Worm (Caenorhabditis elegans) whole organism, L4 larva: ENCODE measurements around the gene F49H12.2.
"Not testable (repeated sequence)": the region's sequence is repeated elsewhere in the genome, so short reads cannot be mapped to it uniquely, and the experiment has no call there.

Source experiments
- D1046.2 ChIP-seq: fragments of 200-800 bp; sonication (Bioruptor generic); IDR thresholded peaks from 2 replicates; pipeline ENCODE4 v1.3.6; 2022; ENCODE audit warnings: missing genetic modification characterization, missing compliant biosample characterization
- F26F4.8 ChIP-seq: fragments of 200-800 bp; sonication (Bioruptor generic); conservative IDR thresholded peaks from 2 replicates; pipeline ENCODE4 v1.3.6; 2022; ENCODE audit warnings: missing genetic modification characterization, missing compliant biosample characterization
- T20F7.1 ChIP-seq: fragments of 200-800 bp; sonication (Bioruptor generic); optimal IDR thresholded peaks from 2 replicates; lab custom pipeline; 2018; ENCODE audit warnings: mild to moderate bottlenecking, missing genetic modification characterization, missing compliant biosample characterization
- Y105C5A.15 ChIP-seq: fragments of 200-800 bp; sonication (Bioruptor generic); IDR thresholded peaks from 2 replicates; pipeline ENCODE4 v1.3.6; 2022; ENCODE audit warnings: missing genetic modification characterization, missing compliant biosample characterization
- Y48G9A.11 ChIP-seq: fragments of 200-800 bp; sonication (Bioruptor generic); IDR thresholded peaks from 2 replicates; pipeline ENCODE4 v1.3.6; 2022; ENCODE audit warnings: missing genetic modification reagents, missing genetic modification characterization, missing compliant biosample characterization
- Y75B8A.6 ChIP-seq: fragments of 200-800 bp; sonication (Bioruptor generic); IDR thresholded peaks from 2 replicates; pipeline ENCODE4 v1.3.6; 2022; ENCODE audit warnings: missing genetic modification reagents, missing genetic modification characterization, missing compliant biosample characterization
- ZK337.2 ChIP-seq: fragments of 200-800 bp; sonication (Bioruptor generic); IDR thresholded peaks from 2 replicates; pipeline ENCODE4 v1.3.6; 2022; ENCODE audit warnings: missing genetic modification reagents, missing genetic modification characterization, missing compliant biosample characterization
- aly-2 ChIP-seq: sonication (generic microtip); optimal IDR thresholded peaks from 2 replicates; lab custom pipeline; 2018; ENCODE audit warnings: missing biosample characterization, missing genetic modification characterization
- arid-1 ChIP-seq: fragments of 200-800 bp; sonication (Bioruptor generic); conservative IDR thresholded peaks from 2 replicates; pipeline ENCODE4 v1.3.6; 2022; ENCODE audit warnings: missing genetic modification reagents, missing genetic modification characterization, missing compliant biosample characterization
- ctbp-1 ChIP-seq: fragments of 200-800 bp; sonication (Bioruptor generic); IDR thresholded peaks from 2 replicates; pipeline ENCODE4 v1.3.6; 2022; ENCODE audit warnings: missing genetic modification reagents, missing genetic modification characterization, missing compliant biosample characterization
- daf-16 ChIP-seq, 3 experiments: sonication (generic microtip); optimal IDR thresholded peaks; 2 replicates each; lab custom pipeline; 2016 to 2017; ENCODE audit warnings: missing genetic modification characterization in 3 of 3, missing genetic modification reagents in 3 of 3, mild to moderate bottlenecking in 2 of 3, missing compliant biosample characterization in 2 of 3, missing biosample characterization in 1 of 3, moderate library complexity in 1 of 3
- dmd-6 ChIP-seq: fragments of 200-800 bp; sonication (Bioruptor generic); IDR thresholded peaks from 2 replicates; pipeline ENCODE4 v1.3.6; 2022; ENCODE audit warnings: missing genetic modification reagents, missing genetic modification characterization, missing compliant biosample characterization
- dmd-8 ChIP-seq: fragments of 200-800 bp; sonication (Bioruptor generic); IDR thresholded peaks from 2 replicates; pipeline ENCODE4 v1.3.6; 2022; ENCODE audit warnings: missing genetic modification characterization, missing compliant biosample characterization
- dmd-9 ChIP-seq: fragments of 200-800 bp; sonication (Bioruptor generic); IDR thresholded peaks from 2 replicates; pipeline ENCODE4 v1.3.6; 2022; ENCODE audit warnings: missing genetic modification reagents, missing genetic modification characterization, missing compliant biosample characterization
- dve-1 ChIP-seq: sonication (generic microtip); optimal IDR thresholded peaks from 2 replicates; lab custom pipeline; 2017; ENCODE audit warnings: antibody characterized with exemption, mild to moderate bottlenecking, missing genetic modification characterization, missing compliant biosample characterization; ENCODE audit not compliant: insufficient read depth
- egl-43 ChIP-seq: fragments of 200-800 bp; sonication (Bioruptor generic); IDR thresholded peaks from 2 replicates; pipeline ENCODE4 v1.3.6; 2022; ENCODE audit warnings: missing genetic modification reagents, missing genetic modification characterization, missing compliant biosample characterization
- fkh-10 ChIP-seq: fragments of 150-350 bp; optimal IDR thresholded peaks from 2 replicates; lab custom pipeline; 2014; ENCODE audit warnings: missing biosample characterization, missing genetic modification reagents, missing genetic modification characterization
- gei-8 ChIP-seq: fragments of 200-800 bp; sonication (Bioruptor generic); optimal IDR thresholded peaks from 2 replicates; lab custom pipeline; 2018; ENCODE audit warnings: mild to moderate bottlenecking, missing genetic modification characterization, missing compliant biosample characterization
- lim-7 ChIP-seq: fragments of 200-800 bp; sonication (Bioruptor generic); IDR thresholded peaks from 2 replicates; pipeline ENCODE4 v1.3.6; 2022; ENCODE audit warnings: missing genetic modification characterization, missing compliant biosample characterization
- lin-1 ChIP-seq: fragments of 200-800 bp; sonication (Bioruptor generic); IDR thresholded peaks from 2 replicates; pipeline ENCODE4 v1.3.6; 2022; ENCODE audit warnings: missing genetic modification reagents, missing genetic modification characterization, missing compliant biosample characterization
- madf-5 ChIP-seq, 2 experiments: fragments of 200-800 bp; sonication (Bioruptor generic); IDR thresholded peaks; 2 replicates each; pipeline ENCODE4 v1.3.6; 2022; ENCODE audit warnings: missing compliant biosample characterization in 2 of 2, missing genetic modification characterization in 2 of 2
- madf-9 ChIP-seq: fragments of 200-800 bp; sonication (Bioruptor generic); conservative IDR thresholded peaks from 2 replicates; pipeline ENCODE4 v1.3.6; 2022; ENCODE audit warnings: missing genetic modification reagents, missing genetic modification characterization, missing compliant biosample characterization
- mdt-29 ChIP-seq: fragments of 200-800 bp; sonication (Bioruptor generic); IDR thresholded peaks from 2 replicates; pipeline ENCODE4 v1.3.6; 2022; ENCODE audit warnings: missing genetic modification reagents, missing genetic modification characterization, missing compliant biosample characterization
- nhr-6 ChIP-seq: fragments of 150-350 bp; optimal IDR thresholded peaks from 2 replicates; lab custom pipeline; 2014; ENCODE audit warnings: missing biosample characterization, missing genetic modification characterization
- pha-4 ChIP-seq, 2 experiments: fragments of 150-350 bp in 1 of 2; fragments of 200-800 bp in 1 of 2; sonication (Bioruptor generic) in 1 of 2; IDR thresholded peaks in 1 of 2; optimal IDR thresholded peaks in 1 of 2; 2 replicates each; pipeline versions ENCODE4 v1.3.6 to Lab custom; 2014 to 2022; ENCODE audit warnings: missing genetic modification characterization in 2 of 2, missing genetic modification reagents in 2 of 2, missing biosample characterization in 1 of 2, missing compliant biosample characterization in 1 of 2
- pqm-1 ChIP-seq: sonication (generic microtip); optimal IDR thresholded peaks from 2 replicates; lab custom pipeline; 2017; ENCODE audit warnings: missing biosample characterization, missing genetic modification characterization
- set-16 ChIP-seq: fragments of 200-800 bp; sonication (Bioruptor generic); IDR thresholded peaks from 2 replicates; pipeline ENCODE4 v1.3.6; 2022; ENCODE audit warnings: missing genetic modification reagents, missing genetic modification characterization, missing compliant biosample characterization
- snpc-1.2 ChIP-seq: fragments of 200-800 bp; sonication (Bioruptor generic); IDR thresholded peaks from 2 replicates; pipeline ENCODE4 v1.3.6; 2022; ENCODE audit warnings: missing genetic modification reagents, missing genetic modification characterization, missing compliant biosample characterization
- snpc-4 ChIP-seq: fragments of 150-350 bp; optimal IDR thresholded peaks from 2 replicates; lab custom pipeline; 2014; ENCODE audit warnings: missing biosample characterization, missing genetic modification characterization
- tra-1 ChIP-seq: fragments of 200-800 bp; sonication (Bioruptor generic); IDR thresholded peaks from 2 replicates; pipeline ENCODE4 v1.3.6; 2022; ENCODE audit warnings: missing genetic modification reagents, missing genetic modification characterization, missing compliant biosample characterization
- unc-62 ChIP-seq, 3 experiments: fragments of 150-350 bp in 1 of 3; sonication (generic microtip); optimal IDR thresholded peaks in 2 of 3; peaks in 1 of 3; 1 replicate in 1 of 3; 2 replicates in 2 of 3; lab custom pipeline; 2014 to 2017; ENCODE audit warnings: missing biosample characterization in 3 of 3, missing genetic modification characterization in 3 of 3, missing genetic modification reagents in 3 of 3, missing genotype in 1 of 3
- vab-7 ChIP-seq: fragments of 200-800 bp; sonication (Bioruptor generic); IDR thresholded peaks from 2 replicates; pipeline ENCODE4 v1.3.6; 2022; ENCODE audit warnings: missing genetic modification reagents, missing genetic modification characterization, missing compliant biosample characterization
- zag-1 ChIP-seq: fragments of 150-350 bp; optimal IDR thresholded peaks from 2 replicates; lab custom pipeline; 2014; ENCODE audit warnings: missing biosample characterization, missing genetic modification characterization
- zip-11 ChIP-seq: fragments of 200-800 bp; sonication (Bioruptor generic); IDR thresholded peaks from 2 replicates; pipeline ENCODE4 v1.3.6; 2022; ENCODE audit warnings: missing genetic modification characterization, missing compliant biosample characterization

The F49H12.2 gene

ce11 chrX:2048865-2049405 lies 36.2 kb upstream of the F49H12.2 start:
- TF ChIP-seq T20F7.1 (GFP tag; lab: Kevin White, UChicago), result no peak
- TF ChIP-seq D1046.2 (GFP tag; lab: Robert Waterston, UW), result no peak
- TF ChIP-seq zag-1 (tag; lab: Kevin White, UChicago), result no peak
- TF ChIP-seq gei-8, result no peak
- peak; percentile 28 for TF ChIP-seq fkh-10 (GFP tag; lab: Kevin White, UChicago)
- no peak for TF ChIP-seq set-16 (GFP tag; lab: Robert Waterston, UW)
- no peak for TF ChIP-seq ZK337.2 (GFP tag; lab: Robert Waterston, UW)
- no peak for TF ChIP-seq aly-2

DNA sequence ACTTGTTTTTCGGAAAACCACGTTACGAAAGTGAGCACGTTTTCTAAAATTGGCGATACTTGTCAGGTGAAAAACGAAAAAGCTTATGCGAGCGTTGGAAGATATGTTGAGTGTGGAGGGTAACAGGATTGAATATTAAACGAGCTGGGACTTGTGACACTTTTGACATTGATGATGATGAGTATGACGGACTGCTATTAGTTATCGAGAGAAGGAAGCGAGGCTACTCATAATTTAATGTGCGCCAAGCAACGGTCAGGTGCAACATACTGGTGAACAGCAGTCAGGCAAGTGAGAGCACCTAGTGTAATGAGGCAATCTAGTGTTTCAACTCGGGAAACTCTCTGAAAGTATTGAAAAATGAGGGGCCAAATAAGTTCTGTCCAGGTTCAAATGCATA lies 34.9 kb upstream of the F49H12.2 start:
- no peak for TF ChIP-seq mdt-29 (GFP tag; lab: Robert Waterston, UW)
- no peak for TF ChIP-seq dmd-8 (GFP tag; lab: Robert Waterston, UW)
- no peak for TF ChIP-seq nhr-6 (tag; lab: Kevin White, UChicago)
- peak in 1 of 2 experiments; percentile 96 for TF ChIP-seq unc-62 (GFP tag; optimal IDR thresholded peaks at IDR 0.05 in 1 of 2; lab: Kevin White, UChicago)
- TF ChIP-seq unc-62 (tag; optimal IDR thresholded peaks at IDR 0.05; lab: Kevin White, UChicago), result no peak
- TF ChIP-seq, all 104 proteins: peak for 1

DNA sequence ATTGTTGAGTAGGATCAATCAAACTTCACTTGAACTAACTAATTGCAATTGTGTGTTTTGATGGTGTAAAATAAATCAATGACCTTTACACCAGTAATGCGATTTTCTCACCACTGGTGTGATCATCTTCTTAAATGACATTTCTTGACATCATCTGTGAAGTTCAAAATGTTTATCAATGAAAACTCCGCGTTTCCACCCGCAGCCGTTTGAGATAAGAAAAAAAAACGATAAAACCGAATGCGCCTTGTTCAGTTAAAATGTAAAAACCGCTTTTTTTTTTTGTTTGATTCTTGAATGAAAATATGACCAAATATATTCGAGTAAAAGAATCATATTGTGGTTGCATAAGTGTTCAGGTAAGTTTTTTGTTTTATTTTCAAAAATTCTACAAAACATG lies 33.5 kb upstream of the F49H12.2 start, which contains the start of gene Y102A11A.1:
TSS of gene Y102A11A.1 (plus strand) at position 223 of the 400 bp plus-strand sequence.
- TF ChIP-seq daf-16 (GFP tag; optimal IDR thresholded peaks at IDR 0.05; lab: Kevin White, UChicago) (no peak), daf-16 (tag; optimal IDR thresholded peaks at IDR 0.05; lab: Kevin White, UChicago) (peak; percentile 56), snpc-4 (tag; lab: Kevin White, UChicago) (no peak), dmd-6 (GFP tag; lab: Robert Waterston, UW) (peak; percentile 16; the same call in 1 of the 2 replicates), dve-1 (peak; percentile 21), pqm-1 (tag; lab: Kevin White, UChicago) (peak; percentile 64)

- 0 out of 2 replicates have a peak, but pooled peaks have one; percentile 7 for TF ChIP-seq set-16 (GFP tag; lab: Robert Waterston, UW)
Measured at ce11 chrX:2056875-2057274, 28.2 kb upstream of the F49H12.2 start.

ce11 chrX:2057828-2058418 lies 27.2 kb upstream of the F49H12.2 start:
- TF ChIP-seq Y48G9A.11 (GFP tag; lab: Robert Waterston, UW), result peak; percentile 49; the same call in 1 of the 2 replicates
- peak; percentile 84; the same call in 1 of the 2 replicates for TF ChIP-seq pha-4 (GFP tag; IDR thresholded peaks at IDR 0.05; lab: Robert Waterston, UW)
- not testable (repeated sequence) for TF ChIP-seq pha-4 (tag; optimal IDR thresholded peaks at IDR 0.05; lab: Kevin White, UChicago)
- TF ChIP-seq dmd-9 (GFP tag; lab: Robert Waterston, UW), result 0 out of 2 replicates have a peak, but pooled peaks have one; percentile 13
- peak; percentile 80 for TF ChIP-seq snpc-1.2 (GFP tag; lab: Robert Waterston, UW)
- TF ChIP-seq F26F4.8 (GFP tag; lab: Robert Waterston, UW), result peak; percentile 79
- TF ChIP-seq mdt-29 (GFP tag; lab: Robert Waterston, UW), result peak; percentile 97
- TF ChIP-seq ctbp-1 (GFP tag; lab: Robert Waterston, UW), result peak; percentile 72
- peak in 1 of 2 experiments; percentile 61; a peak in 1 of 4 replicates for TF ChIP-seq madf-5 (GFP tag; IDR thresholded peaks at IDR 0.05; lab: Robert Waterston, UW)
- TF ChIP-seq lin-1 (GFP tag; lab: Robert Waterston, UW), result peak; percentile 95
- peak; percentile 26; the same call in 1 of the 2 replicates for TF ChIP-seq egl-43 (GFP tag; lab: Robert Waterston, UW)
- TF ChIP-seq lim-7 (GFP tag; lab: Robert Waterston, UW), result peak; percentile 88
- TF ChIP-seq arid-1 (GFP tag; lab: Robert Waterston, UW), result peak; percentile 82
- peak; percentile 86 for TF ChIP-seq Y105C5A.15 (GFP tag; lab: Robert Waterston, UW)
- peak; percentile 75; the same call in 1 of the 2 replicates for TF ChIP-seq tra-1 (GFP tag; lab: Robert Waterston, UW)
- 0 out of 2 replicates have a peak, but pooled peaks have one; percentile 14 for TF ChIP-seq zip-11
- peak; percentile 64 for TF ChIP-seq madf-9 (GFP tag; lab: Robert Waterston, UW)
- peak; percentile 71 for TF ChIP-seq vab-7 (GFP tag; lab: Robert Waterston, UW)
- peak; percentile 83; the same call in 1 of the 2 replicates for TF ChIP-seq Y75B8A.6
- TF ChIP-seq dmd-6 (GFP tag; lab: Robert Waterston, UW), result 0 out of 2 replicates have a peak, but pooled peaks have one; percentile 22
